Worm (Caenorhabditis elegans): ENCODE measurements around the gene sra-38.

DNA sequence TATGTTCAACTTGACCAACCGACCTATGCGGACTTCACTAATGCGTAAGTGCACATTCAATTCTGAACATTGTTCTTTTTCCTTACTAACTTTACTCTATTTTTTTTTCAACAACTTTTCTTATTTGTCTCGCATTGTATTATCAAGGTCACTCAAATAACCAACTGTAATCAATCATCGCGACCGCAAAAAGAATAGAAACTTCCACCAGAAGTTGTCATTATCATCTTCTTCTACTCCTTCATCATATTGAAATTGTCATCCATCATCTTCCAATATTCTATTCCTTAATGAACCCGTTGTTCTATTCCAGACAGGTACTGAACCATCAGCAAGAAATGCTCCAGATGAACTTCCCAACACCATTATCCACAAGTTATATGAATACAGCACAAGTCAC lies 39.4 kb upstream of the sra-38 start:
- TF ChIP-seq dao-5 (tag; optimal IDR thresholded peaks at IDR 0.05): no peak
- TF ChIP-seq W03F9.2 (tag; optimal IDR thresholded peaks at IDR 0.05): no peak
- no peak for TF ChIP-seq him-1 (tag; optimal IDR thresholded peaks at IDR 0.05)

Data from whole organism, L4/young adult.